Fruit fly (Drosophila melanogaster): ENCODE results near the gene Rab3GAP1.

- TF ChIP-seq CG8478 (optimal IDR thresholded peaks at IDR 0.05) (no peak), CTCF (optimal IDR thresholded peaks at IDR 0.05) (no peak)
Measured at dm6 chr2L:1574009-1574408, 36.9 kb downstream of the Rab3GAP1 start.
